Worm (Caenorhabditis elegans): ENCODE results near the gene F55A11.8.

- TF ChIP-seq flt-1 (GFP tag; IDR thresholded peaks at IDR 0.05) (no peak), scrt-1 (GFP tag; IDR thresholded peaks at IDR 0.05) (no peak), ama-1 (optimal IDR thresholded peaks at IDR 0.05) (no peak), pes-1 (GFP tag; IDR thresholded peaks at IDR 0.05) (no peak), ceh-36 (tag; optimal IDR thresholded peaks at IDR 0.05) (no peak), hnd-1 (tag; optimal IDR thresholded peaks at IDR 0.05) (no peak), tra-4 (tag; optimal IDR thresholded peaks at IDR 0.05) (no peak), hmg-4 (GFP tag; optimal IDR thresholded peaks at IDR 0.05) (no peak)
Measured at ce11 chrV:11769646-11770045, 18.3 kb upstream of the F55A11.8 start.

All from whole organism, early embryonic.